Worm (Caenorhabditis elegans) whole organism, L3 larva: Measurements from ENCODE around the gene Y49F6B.13.

ENCODE experiments used
- R02D3.7 ChIP-seq: fragments of 150-350 bp; optimal IDR thresholded peaks from 2 replicates; lab custom pipeline; 2014; ENCODE audit warnings: missing biosample characterization, missing genetic modification characterization
- ZK546.5 ChIP-seq: sonication (generic microtip); optimal IDR thresholded peaks from 2 replicates; lab custom pipeline; 2017; ENCODE audit warnings: missing biosample characterization, missing genetic modification characterization
- ama-1 ChIP-seq: fragments of 150-350 bp; optimal IDR thresholded peaks from 2 replicates; lab custom pipeline; 2018
- ceh-16 ChIP-seq: sonication (generic microtip); optimal IDR thresholded peaks from 2 replicates; lab custom pipeline; 2017; ENCODE audit warnings: missing biosample characterization, missing genetic modification characterization
- ceh-82 ChIP-seq: fragments of 150-350 bp; optimal IDR thresholded peaks from 2 replicates; lab custom pipeline; 2014; ENCODE audit warnings: missing biosample characterization, missing genetic modification characterization
- ceh-9 ChIP-seq: sonication (generic microtip); optimal IDR thresholded peaks from 2 replicates; lab custom pipeline; 2018; ENCODE audit warnings: missing biosample characterization, missing genetic modification characterization
- egl-27 ChIP-seq: sonication (generic microtip); optimal IDR thresholded peaks from 4 replicates; lab custom pipeline; 2017; ENCODE audit warnings: missing biosample characterization, missing genetic modification reagents, missing genetic modification characterization
- egl-5 ChIP-seq: fragments of 150-350 bp; optimal IDR thresholded peaks from 2 replicates; lab custom pipeline; 2017; ENCODE audit warnings: missing biosample characterization, missing genetic modification reagents, missing genetic modification characterization, inconsistent platforms
- elt-2 ChIP-seq: sonication (generic microtip); optimal IDR thresholded peaks from 2 replicates; lab custom pipeline; 2016; ENCODE audit warnings: missing genetic modification reagents, mild to moderate bottlenecking, missing genetic modification characterization, missing compliant biosample characterization
- eor-1 ChIP-seq, 2 experiments: fragments of 150-350 bp; optimal IDR thresholded peaks; 2 replicates each; lab custom pipeline; 2014 to 2018; ENCODE audit warnings: missing biosample characterization in 2 of 2, missing genetic modification characterization in 2 of 2
- fkh-10 ChIP-seq: sonication (generic microtip); optimal IDR thresholded peaks from 2 replicates; lab custom pipeline; 2017; ENCODE audit warnings: missing biosample characterization, missing genetic modification reagents, missing genetic modification characterization
- fkh-2 ChIP-seq: fragments of 150-350 bp; optimal IDR thresholded peaks from 2 replicates; lab custom pipeline; 2014; ENCODE audit warnings: missing biosample characterization, missing genetic modification reagents, missing genetic modification characterization
- fos-1 ChIP-seq: fragments of 150-350 bp; optimal IDR thresholded peaks from 2 replicates; lab custom pipeline; 2014; ENCODE audit warnings: missing biosample characterization, missing genetic modification characterization
- jun-1 ChIP-seq: fragments of 150-350 bp; optimal IDR thresholded peaks from 2 replicates; lab custom pipeline; 2014; ENCODE audit warnings: missing biosample characterization, missing genetic modification reagents, missing genetic modification characterization
- lin-15B ChIP-seq: fragments of 150-350 bp; optimal IDR thresholded peaks from 2 replicates; lab custom pipeline; 2014; ENCODE audit warnings: missing biosample characterization, missing genetic modification characterization
- lin-39 ChIP-seq: fragments of 150-350 bp; optimal IDR thresholded peaks from 2 replicates; lab custom pipeline; 2018; ENCODE audit warnings: missing biosample characterization, missing genetic modification reagents, missing genetic modification characterization
- lsy-12 ChIP-seq: sonication (generic microtip); optimal IDR thresholded peaks from 2 replicates; lab custom pipeline; 2016; ENCODE audit warnings: mild to moderate bottlenecking, missing genetic modification characterization, missing compliant biosample characterization
- mdl-1 ChIP-seq: fragments of 150-350 bp; optimal IDR thresholded peaks from 2 replicates; lab custom pipeline; 2014; ENCODE audit warnings: missing biosample characterization, missing genetic modification characterization
- mml-1 ChIP-seq: fragments of 150-350 bp; sonication (generic microtip); optimal IDR thresholded peaks from 3 replicates; lab custom pipeline; 2014; ENCODE audit warnings: missing biosample characterization, missing genetic modification characterization
- nfya-1 ChIP-seq: sonication (generic microtip); optimal IDR thresholded peaks from 2 replicates; lab custom pipeline; 2017; ENCODE audit warnings: missing genetic modification characterization, mild to moderate bottlenecking, missing compliant biosample characterization, antibody characterized with exemption, moderate library complexity; ENCODE audit not compliant: insufficient read depth
- nhr-11 ChIP-seq: fragments of 150-350 bp; optimal IDR thresholded peaks from 2 replicates; lab custom pipeline; 2014; ENCODE audit warnings: missing biosample characterization, missing genetic modification characterization
- nhr-237 ChIP-seq: fragments of 150-350 bp; optimal IDR thresholded peaks from 2 replicates; lab custom pipeline; 2014; ENCODE audit warnings: missing biosample characterization, missing genetic modification characterization
- nhr-25 ChIP-seq: sonication (generic microtip); optimal IDR thresholded peaks from 2 replicates; lab custom pipeline; 2017; ENCODE audit warnings: missing biosample characterization, missing genetic modification characterization
- nhr-28 ChIP-seq: fragments of 150-350 bp; optimal IDR thresholded peaks from 2 replicates; lab custom pipeline; 2014; ENCODE audit warnings: missing biosample characterization, missing genetic modification characterization
- nhr-43 ChIP-seq: sonication (generic microtip); optimal IDR thresholded peaks from 2 replicates; lab custom pipeline; 2016; ENCODE audit warnings: mild to moderate bottlenecking, missing genetic modification characterization, missing compliant biosample characterization; ENCODE audit not compliant: poor library complexity, severe bottlenecking
- nhr-67 ChIP-seq: fragments of 150-350 bp; optimal IDR thresholded peaks from 2 replicates; lab custom pipeline; 2014; ENCODE audit warnings: missing biosample characterization, missing genetic modification characterization
- nhr-77 ChIP-seq: fragments of 150-350 bp; optimal IDR thresholded peaks from 2 replicates; lab custom pipeline; 2014; ENCODE audit warnings: missing biosample characterization, missing genetic modification characterization
- pha-4 ChIP-seq: fragments of 150-350 bp; optimal IDR thresholded peaks from 2 replicates; lab custom pipeline; 2014; ENCODE audit warnings: missing biosample characterization, missing genetic modification reagents, missing genetic modification characterization
- pqm-1 ChIP-seq: fragments of 150-350 bp; optimal IDR thresholded peaks from 2 replicates; lab custom pipeline; 2017; ENCODE audit warnings: missing biosample characterization, missing genetic modification characterization, inconsistent platforms
- sea-2 ChIP-seq: fragments of 150-350 bp; sonication (generic microtip); optimal IDR thresholded peaks from 4 replicates; lab custom pipeline; 2014; ENCODE audit warnings: missing biosample characterization, missing genetic modification reagents, missing genetic modification characterization
- skn-1 ChIP-seq: fragments of 150-350 bp; optimal IDR thresholded peaks from 2 replicates; lab custom pipeline; 2014; ENCODE audit warnings: missing biosample characterization, missing genetic modification characterization
- snpc-4 ChIP-seq: fragments of 150-350 bp; optimal IDR thresholded peaks from 2 replicates; lab custom pipeline; 2014; ENCODE audit warnings: missing biosample characterization, missing genetic modification characterization
- tbx-2 ChIP-seq: sonication (generic microtip); optimal IDR thresholded peaks from 2 replicates; lab custom pipeline; 2016; ENCODE audit warnings: mild to moderate bottlenecking, missing genetic modification characterization, missing compliant biosample characterization
- unc-62 ChIP-seq: fragments of 150-350 bp; sonication (generic microtip); optimal IDR thresholded peaks from 4 replicates; lab custom pipeline; 2014; ENCODE audit warnings: missing biosample characterization, missing genetic modification reagents, missing genetic modification characterization
- zag-1 ChIP-seq: fragments of 150-350 bp; optimal IDR thresholded peaks from 2 replicates; lab custom pipeline; 2014; ENCODE audit warnings: missing biosample characterization, missing genetic modification characterization
- ztf-11 ChIP-seq: fragments of 150-350 bp; optimal IDR thresholded peaks from 2 replicates; lab custom pipeline; 2014; ENCODE audit warnings: missing biosample characterization, missing genetic modification characterization

Gene Y49F6B.13

ce11 chrII:3476536-3476935, 5.0 kb upstream of the Y49F6B.13 start:
- TF ChIP-seq nfya-1 (tag; lab: Kevin White, UChicago) (no peak), sea-2 (GFP tag; lab: Kevin White, UChicago) (no peak), nhr-237 (no peak), snpc-4 (tag; lab: Kevin White, UChicago) (no peak)

- TF ChIP-seq eor-1 (tag; optimal IDR thresholded peaks at IDR 0.05; lab: Kevin White, UChicago) = no peak
- TF ChIP-seq pha-4 (tag; lab: Kevin White, UChicago) = no peak
- no peak for TF ChIP-seq zag-1
- no peak for TF ChIP-seq nhr-77 (tag; lab: Kevin White, UChicago)
- TF ChIP-seq nhr-43 (tag; lab: Kevin White, UChicago) = no peak
- TF ChIP-seq fos-1 (tag; lab: Kevin White, UChicago) = no peak
- no peak for TF ChIP-seq lin-39 (tag; lab: Kevin White, UChicago)
- TF ChIP-seq ama-1 = no peak
- no peak for TF ChIP-seq skn-1 (tag; lab: Kevin White, UChicago)
- no peak for TF ChIP-seq ZK546.5 (tag; lab: Kevin White, UChicago)
- TF ChIP-seq sea-2 (GFP tag; lab: Kevin White, UChicago) = no peak
- no peak for TF ChIP-seq unc-62
- no peak for TF ChIP-seq nhr-25 (tag; lab: Kevin White, UChicago)
- TF ChIP-seq nhr-237 = no peak
- TF ChIP-seq tbx-2 (tag; lab: Kevin White, UChicago) = no peak
- no peak for TF ChIP-seq ceh-16
- TF ChIP-seq, all 47 proteins: peak for 0
Measured at ce11 chrII:3473744-3474143, 2.2 kb upstream of the Y49F6B.13 start, which contains the start of gene sdz-32. TSS of gene sdz-32 (plus strand) at chrII:3474044.

- no peak for TF ChIP-seq ama-1
- no peak for TF ChIP-seq ceh-82 (tag; lab: Kevin White, UChicago)
- TF ChIP-seq nhr-11 (tag; lab: Kevin White, UChicago) = no peak
- TF ChIP-seq ceh-9 (tag; lab: Kevin White, UChicago) = no peak
- TF ChIP-seq nhr-43 (tag; lab: Kevin White, UChicago) = no peak
- no peak for TF ChIP-seq lsy-12 (tag; lab: Kevin White, UChicago)
- no peak for TF ChIP-seq egl-5 (tag; lab: Kevin White, UChicago)
- no peak for TF ChIP-seq nhr-67 (tag; lab: Kevin White, UChicago)
- no peak for TF ChIP-seq eor-1 (tag; optimal IDR thresholded peaks at IDR 0.05; lab: Kevin White, UChicago)
- TF ChIP-seq, all 47 proteins: peak for 0
Measured at ce11 chrII:3472817-3473216, 1.3 kb upstream of the Y49F6B.13 start, which contains the start of gene Y49F6B.6. TSS of gene Y49F6B.6 (plus strand) at chrII:3473117.

- TF ChIP-seq fkh-2 (tag; lab: Kevin White, UChicago) (no peak), mdl-1 (tag; lab: Kevin White, UChicago) (no peak), mml-1 (tag; lab: Kevin White, UChicago) (no peak), egl-27 (tag; lab: Kevin White, UChicago) (no peak), eor-1 (tag; optimal IDR thresholded peaks at IDR 0.05; lab: Kevin White, UChicago) (no peak), lin-15B (tag; lab: Kevin White, UChicago) (no peak), ztf-11 (no peak), nhr-28 (no peak), nhr-77 (tag; lab: Kevin White, UChicago) (no peak)
Measured at ce11 chrII:3472316-3472715, 813 bp upstream of the Y49F6B.13 start, which contains the start of gene Y49F6B.12. TSS of gene Y49F6B.12 (minus strand) at chrII:3472416.

ce11 chrII:3470549-3470948, 954 bp downstream of the Y49F6B.13 start, which contains the start of gene Y49F6B.20:
TSS of gene Y49F6B.20 (minus strand) at chrII:3470649.
- no peak for TF ChIP-seq skn-1 (tag; lab: Kevin White, UChicago)
- TF ChIP-seq nhr-28 = no peak
- TF ChIP-seq R02D3.7 = no peak
- TF ChIP-seq nhr-25 (tag; lab: Kevin White, UChicago) = no peak
- no peak for TF ChIP-seq fkh-10 (GFP tag; lab: Kevin White, UChicago)
- no peak for TF ChIP-seq zag-1
- no peak for TF ChIP-seq mml-1 (tag; lab: Kevin White, UChicago)
- no peak for TF ChIP-seq elt-2
- no peak for TF ChIP-seq jun-1 (tag; lab: Kevin White, UChicago)
- TF ChIP-seq pqm-1 = no peak
- TF ChIP-seq fkh-2 (tag; lab: Kevin White, UChicago) = no peak
- TF ChIP-seq egl-5 (tag; lab: Kevin White, UChicago) = no peak
- TF ChIP-seq eor-1 (tag; optimal IDR thresholded peaks at IDR 0.05; lab: Kevin White, UChicago) = no peak
- TF ChIP-seq nhr-67 (tag; lab: Kevin White, UChicago) = no peak
- no peak for TF ChIP-seq ceh-9 (tag; lab: Kevin White, UChicago)
- TF ChIP-seq nhr-43 (tag; lab: Kevin White, UChicago) = no peak
- TF ChIP-seq mdl-1 (tag; lab: Kevin White, UChicago) = no peak
